Worm (Caenorhabditis elegans): Measurements from ENCODE around the gene C01B10.7.

Gene C01B10.7

ce11 chrIV:6631704-6632272 lies 6.6 kb upstream of the C01B10.7 start, which contains the start of the genes cest-5.1 and C01B10.9:
Gene cest-5.1, minus strand, starts transcription at chrIV:6631754.
Gene C01B10.9, plus strand, starts transcription at chrIV:6632222.
- TF ChIP-seq snpc-1.3 (tag; optimal IDR thresholded peaks at IDR 0.05; ENCODE audit: insufficient read depth), result peak; percentile 35
- TF ChIP-seq snpc-3.4 (tag; optimal IDR thresholded peaks at IDR 0.05), result peak; percentile 50
- peak; percentile 48 for TF ChIP-seq K12H6.12 (tag; optimal IDR thresholded peaks at IDR 0.05)
- peak; percentile 0 for TF ChIP-seq madf-10 (tag; optimal IDR thresholded peaks at IDR 0.05)
- peak; percentile 83 for TF ChIP-seq ZK185.1 (tag; optimal IDR thresholded peaks at IDR 0.05; ENCODE audit: poor library complexity, severe bottlenecking)
- no peak for TF ChIP-seq ccch-3 (GFP tag; optimal IDR thresholded peaks at IDR 0.05)
- TF ChIP-seq lsl-1 (GFP tag; optimal IDR thresholded peaks at IDR 0.05), result no peak
- peak; percentile 45 for TF ChIP-seq lin-40 (tag; optimal IDR thresholded peaks at IDR 0.05)
- TF ChIP-seq pbrm-1 (GFP tag; IDR thresholded peaks at IDR 0.05), result no peak
- no peak for TF ChIP-seq rpc-1 (optimal IDR thresholded peaks at IDR 0.05)
- TF ChIP-seq rpc-1 (tag; optimal IDR thresholded peaks at IDR 0.05), result no peak
- 0 out of 2 replicates have a peak, but pooled peaks have one; percentile 47 for TF ChIP-seq F39B2.1 (GFP tag; IDR thresholded peaks at IDR 0.05)
- TF ChIP-seq F55B11.4 (tag; optimal IDR thresholded peaks at IDR 0.05; ENCODE audit: borderline replicate concordance, insufficient read depth), result no peak
- TF ChIP-seq Y67H2A.10 (GFP tag; conservative IDR thresholded peaks at IDR 0.05), result peak; percentile 18; the same call in 1 of the 2 replicates
- TF ChIP-seq snpc-1.1 (tag; optimal IDR thresholded peaks at IDR 0.05; ENCODE audit: insufficient read depth), result peak; percentile 2
- peak; percentile 64; the same call in 1 of the 2 replicates for TF ChIP-seq bed-2 (GFP tag; IDR thresholded peaks at IDR 0.05)
- peak in 1 of 2 experiments; percentile 41 for TF ChIP-seq let-607 (tag; optimal IDR thresholded peaks at IDR 0.05)
- TF ChIP-seq lin-35 (GFP tag; optimal IDR thresholded peaks at IDR 0.05), result peak in 2 of 3 experiments; percentile 18 to 86
- no peak for TF ChIP-seq Y79H2A.3 (GFP tag; conservative IDR thresholded peaks at IDR 0.05)
- peak; percentile 15 for TF ChIP-seq nhr-80 (tag; optimal IDR thresholded peaks at IDR 0.05)
- TF ChIP-seq lir-1 (GFP tag; conservative IDR thresholded peaks at IDR 0.05), result peak; percentile 45; the same call in 1 of the 2 replicates
- TF ChIP-seq C06A6.2 (GFP tag; conservative IDR thresholded peaks at IDR 0.05), result no peak
- TF ChIP-seq ceh-27 (GFP tag; optimal IDR thresholded peaks at IDR 0.05), result peak; percentile 60
- TF ChIP-seq aptf-3 (GFP tag; IDR thresholded peaks at IDR 0.05), result no peak
- TF ChIP-seq attf-3 (GFP tag; conservative IDR thresholded peaks at IDR 0.05), result peak; percentile 58; the same call in 1 of the 2 replicates
- TF ChIP-seq unc-130 (GFP tag; optimal IDR thresholded peaks at IDR 0.05), result peak; percentile 87
- TF ChIP-seq lin-54 (GFP tag; optimal IDR thresholded peaks at IDR 0.05), result peak; percentile 90
- peak; percentile 37; the same call in 1 of the 2 replicates for TF ChIP-seq D2030.7 (GFP tag; IDR thresholded peaks at IDR 0.05)
- TF ChIP-seq snpc-4 (GFP tag; optimal IDR thresholded peaks at IDR 0.05), result peak; percentile 40
- peak; percentile 50 to 84 (median 73) for TF ChIP-seq snpc-4 (tag; optimal IDR thresholded peaks at IDR 0.05)
- peak; percentile 53; the same call in 1 of the 2 replicates for TF ChIP-seq attf-6 (GFP tag; IDR thresholded peaks at IDR 0.05)
- TF ChIP-seq efl-1 (GFP tag; optimal IDR thresholded peaks at IDR 0.05), result peak; percentile 72
- no peak for TF ChIP-seq ceh-79 (tag; optimal IDR thresholded peaks at IDR 0.05)
- no peak for TF ChIP-seq ztf-25 (GFP tag; IDR thresholded peaks at IDR 0.05)
- TF ChIP-seq mxl-1 (tag; optimal IDR thresholded peaks at IDR 0.05), result no peak
- peak; percentile 76 for TF ChIP-seq dpl-1 (GFP tag; optimal IDR thresholded peaks at IDR 0.05)
- peak; percentile 49; the same call in 1 of the 2 replicates for TF ChIP-seq aptf-2 (GFP tag; conservative IDR thresholded peaks at IDR 0.05)
- 0 out of 2 replicates have a peak, but pooled peaks have one; percentile 44 for TF ChIP-seq rcor-1 (GFP tag; IDR thresholded peaks at IDR 0.05)
- TF ChIP-seq tbp1 (GFP tag; optimal IDR thresholded peaks at IDR 0.05), result peak; percentile 47
- TF ChIP-seq zfh-2 (GFP tag; conservative IDR thresholded peaks at IDR 0.05), result no peak
